Fruit fly (Drosophila melanogaster): Measurements from ENCODE around the gene CG12237.

Gene CG12237

dm6 chrX:19603953-19604352, 38.7 kb downstream of the CG12237 start (continued):
- TF ChIP-seq Eip75B (GFP tag; optimal IDR thresholded peaks at IDR 0.05) (peak; percentile 80), fd85E (GFP tag; optimal IDR thresholded peaks at IDR 0.05) (no peak), dac (GFP tag; optimal IDR thresholded peaks at IDR 0.05) (peak; percentile 23), CG34406 (GFP tag; optimal IDR thresholded peaks at IDR 0.05) (peak; percentile 44), esn (GFP tag; optimal IDR thresholded peaks at IDR 0.05) (peak; percentile 64), CG6854 (GFP tag; optimal IDR thresholded peaks at IDR 0.05) (no peak), achi (GFP tag; optimal IDR thresholded peaks at IDR 0.05) (peak; percentile 74), CG31627 (GFP tag; optimal IDR thresholded peaks at IDR 0.05) (peak; percentile 43), CG16779 (tag; optimal IDR thresholded peaks at IDR 0.05) (peak; percentile 57), CG8119 (GFP tag; IDR thresholded peaks at IDR 0.05) (peak; percentile 85), Sox102F (GFP tag; optimal IDR thresholded peaks at IDR 0.05) (peak; percentile 37), vri (GFP tag; optimal IDR thresholded peaks at IDR 0.05) (peak; percentile 39), eg (GFP tag; IDR thresholded peaks at IDR 0.05) (peak; percentile 89), Hr38 (GFP tag; optimal IDR thresholded peaks at IDR 0.05) (no peak), lz (GFP tag; optimal IDR thresholded peaks at IDR 0.05) (peak; percentile 70), Hr4 (GFP tag; optimal IDR thresholded peaks at IDR 0.05) (peak; percentile 85), net (GFP tag; optimal IDR thresholded peaks at IDR 0.05) (peak; percentile 63), CG10669 (GFP tag; optimal IDR thresholded peaks at IDR 0.05) (peak; percentile 61), ss (GFP tag; optimal IDR thresholded peaks at IDR 0.05) (peak; percentile 60 to 61), Ets96B (tag; optimal IDR thresholded peaks at IDR 0.05) (peak; percentile 68), Met (GFP tag; optimal IDR thresholded peaks at IDR 0.05) (peak; percentile 75), salr (GFP tag; optimal IDR thresholded peaks at IDR 0.05) (peak; percentile 11 to 79), CG32006 (GFP tag; optimal IDR thresholded peaks at IDR 0.05) (peak; percentile 83), CG11294 (GFP tag; IDR thresholded peaks at IDR 0.05) (peak; percentile 73)

dm6 chrX:19602483-19602882, 40.2 kb downstream of the CG12237 start:
- TF ChIP-seq achi (GFP tag; optimal IDR thresholded peaks at IDR 0.05) (no peak), fkh (GFP tag; optimal IDR thresholded peaks at IDR 0.05) (peak; percentile 9), Eip75B (GFP tag; optimal IDR thresholded peaks at IDR 0.05) (no peak)

dm6 chrX:19601644-19602043, 41.0 kb downstream of the CG12237 start, which contains the start of gene CG14220:
Gene CG14220 (minus strand): TSS chrX:19601851.
- no peak for TF ChIP-seq Hr4 (GFP tag; optimal IDR thresholded peaks at IDR 0.05)
- no peak for TF ChIP-seq Eip78C (GFP tag)
- TF ChIP-seq Sox15 (GFP tag; optimal IDR thresholded peaks at IDR 0.05), result no peak
- peak; percentile 12 for TF ChIP-seq CG3032 (tag; optimal IDR thresholded peaks at IDR 0.05)
- peak; percentile 2 for TF ChIP-seq fkh (GFP tag; optimal IDR thresholded peaks at IDR 0.05)
- peak; percentile 22 for TF ChIP-seq svp (GFP tag)
- TF ChIP-seq CG3919 (GFP tag; optimal IDR thresholded peaks at IDR 0.05), result no peak

- TF ChIP-seq Met (GFP tag; optimal IDR thresholded peaks at IDR 0.05) (no peak), dac (GFP tag; optimal IDR thresholded peaks at IDR 0.05) (no peak), vri (GFP tag; optimal IDR thresholded peaks at IDR 0.05) (no peak), topi (GFP tag; optimal IDR thresholded peaks at IDR 0.05) (no peak), CG6854 (GFP tag; optimal IDR thresholded peaks at IDR 0.05) (no peak), salr (GFP tag; optimal IDR thresholded peaks at IDR 0.05) (no peak), Hr4 (GFP tag; optimal IDR thresholded peaks at IDR 0.05) (no peak), CG34406 (GFP tag; optimal IDR thresholded peaks at IDR 0.05) (no peak), CG6163 (GFP tag; IDR thresholded peaks at IDR 0.05) (no peak), CG11902 (GFP tag; optimal IDR thresholded peaks at IDR 0.05) (no peak), Eip78C (GFP tag) (no peak)
Measured at dm6 chrX:19598503-19598902, 44.2 kb downstream of the CG12237 start.

dm6 chrX:19597684-19598363, 44.8 kb downstream of the CG12237 start, which contains the start of gene RpS10b:
Gene RpS10b (plus strand): TSS chrX:19598031.
- TF ChIP-seq Hr38 (GFP tag; optimal IDR thresholded peaks at IDR 0.05), result no peak
- TF ChIP-seq ss (GFP tag; optimal IDR thresholded peaks at IDR 0.05), result peak; percentile 86 to 95
- TF ChIP-seq Hr39 (GFP tag; optimal IDR thresholded peaks at IDR 0.05), result peak; percentile 77
- no peak for TF ChIP-seq Eip93F (GFP tag; optimal IDR thresholded peaks at IDR 0.05)
- TF ChIP-seq spab (GFP tag; optimal IDR thresholded peaks at IDR 0.05), result peak; percentile 63
- peak; percentile 81 for TF ChIP-seq Blimp-1 (GFP tag; optimal IDR thresholded peaks at IDR 0.05)
- TF ChIP-seq Eip78C (GFP tag), result peak; percentile 94
- TF ChIP-seq Met (GFP tag; optimal IDR thresholded peaks at IDR 0.05), result peak; percentile 90
- TF ChIP-seq Sox102F (GFP tag; optimal IDR thresholded peaks at IDR 0.05), result peak; percentile 88
- TF ChIP-seq CG7368 (GFP tag; optimal IDR thresholded peaks at IDR 0.05), result peak; percentile 86
- TF ChIP-seq CG6854 (GFP tag; optimal IDR thresholded peaks at IDR 0.05), result peak; percentile 98
- peak; percentile 62 for TF ChIP-seq fd85E (GFP tag; optimal IDR thresholded peaks at IDR 0.05)
- peak; percentile 84 for TF ChIP-seq vri (GFP tag; optimal IDR thresholded peaks at IDR 0.05)
- TF ChIP-seq fd59A (GFP tag; optimal IDR thresholded peaks at IDR 0.05), result peak; percentile 74
- TF ChIP-seq Sox15 (GFP tag; optimal IDR thresholded peaks at IDR 0.05), result peak; percentile 54
- peak; percentile 84 for TF ChIP-seq CG8632 (GFP tag; optimal IDR thresholded peaks at IDR 0.05)
- TF ChIP-seq CG1621 (tag; optimal IDR thresholded peaks at IDR 0.05), result peak; percentile 73
- peak; percentile 72 for TF ChIP-seq Smox (GFP tag; optimal IDR thresholded peaks at IDR 0.05)

Data from whole organism, prepupa.